Worm (Caenorhabditis elegans) whole organism, young adult: ENCODE data around the gene R160.14.
"Not testable (repeated sequence)": the region's sequence is repeated elsewhere in the genome, so short reads cannot be mapped to it uniquely, and the experiment has no call there.

Experiments
- B0019.2 ChIP-seq: fragments of 200-800 bp; sonication (Bioruptor generic); conservative IDR thresholded peaks from 2 replicates; pipeline ENCODE4 v1.3.6; 2022; ENCODE audit warnings: missing genetic modification reagents, missing genetic modification characterization, missing compliant biosample characterization
- C06A6.2 ChIP-seq: fragments of 200-800 bp; sonication (Bioruptor generic); conservative IDR thresholded peaks from 2 replicates; pipeline ENCODE4 v1.3.6; 2022; ENCODE audit warnings: missing genetic modification characterization, missing compliant biosample characterization
- F10E7.11 ChIP-seq: sonication (generic microtip); optimal IDR thresholded peaks from 2 replicates; lab custom pipeline; 2017; ENCODE audit warnings: mild to moderate bottlenecking, missing genetic modification characterization, moderate library complexity, missing compliant biosample characterization
- K12H6.12 ChIP-seq: fragments of 200-800 bp; sonication (Bioruptor generic); optimal IDR thresholded peaks from 2 replicates; lab custom pipeline; 2018; ENCODE audit warnings: mild to moderate bottlenecking, missing genetic modification characterization, missing compliant biosample characterization
- Y53F4B.3 ChIP-seq: fragments of 200-800 bp; sonication (Bioruptor generic); IDR thresholded peaks from 2 replicates; pipeline ENCODE4 v1.3.6; 2022; ENCODE audit warnings: missing genetic modification reagents, missing genetic modification characterization, missing compliant biosample characterization
- Y56A3A.18 ChIP-seq: fragments of 200-800 bp; sonication (Bioruptor generic); IDR thresholded peaks from 2 replicates; pipeline ENCODE4 v1.3.6; 2022; ENCODE audit warnings: missing genetic modification reagents, missing genetic modification characterization, missing compliant biosample characterization
- Y67H2A.10 ChIP-seq: fragments of 200-800 bp; sonication (Bioruptor generic); conservative IDR thresholded peaks from 2 replicates; pipeline ENCODE4 v1.3.6; 2022; ENCODE audit warnings: missing genetic modification reagents, missing genetic modification characterization, missing compliant biosample characterization
- Y79H2A.3 ChIP-seq: fragments of 200-800 bp; sonication (Bioruptor generic); conservative IDR thresholded peaks from 2 replicates; pipeline ENCODE4 v1.3.6; 2022; ENCODE audit warnings: missing genetic modification reagents, missing genetic modification characterization, missing compliant biosample characterization
- akir-1 ChIP-seq: fragments of 200-800 bp; sonication (Bioruptor generic); optimal IDR thresholded peaks from 2 replicates; lab custom pipeline; 2018; ENCODE audit warnings: mild to moderate bottlenecking, missing genetic modification characterization, moderate library complexity, missing compliant biosample characterization
- ama-1 ChIP-seq, 3 experiments: fragments of 150-350 bp in 1 of 3; sonication (generic microtip) in 2 of 3; optimal IDR thresholded peaks; 2 replicates each; lab custom pipeline; 2014 to 2018; ENCODE audit warnings: missing biosample characterization in 2 of 3, missing genetic modification characterization in 2 of 3, missing genetic modification reagents in 2 of 3
- athp-1 ChIP-seq: sonication (generic microtip); optimal IDR thresholded peaks from 2 replicates; lab custom pipeline; 2017; ENCODE audit warnings: mild to moderate bottlenecking, missing genetic modification characterization, missing compliant biosample characterization
- cebp-1 ChIP-seq, 2 experiments: fragments of 200-800 bp in 1 of 2; sonication (Bioruptor generic) in 1 of 2; sonication (generic microtip) in 1 of 2; IDR thresholded peaks in 1 of 2; optimal IDR thresholded peaks in 1 of 2; 2 replicates each; pipeline versions ENCODE4 v1.3.6 to Lab custom; 2017 to 2022; ENCODE audit warnings: missing compliant biosample characterization in 2 of 2, missing genetic modification characterization in 2 of 2, mild to moderate bottlenecking in 1 of 2, missing genetic modification reagents in 1 of 2, moderate library complexity in 1 of 2
- fkh-3 ChIP-seq: sonication (generic microtip); optimal IDR thresholded peaks from 2 replicates; lab custom pipeline; 2016; ENCODE audit warnings: mild to moderate bottlenecking, missing genetic modification characterization, missing compliant biosample characterization
- hmg-20 ChIP-seq: fragments of 200-800 bp; sonication (Bioruptor generic); IDR thresholded peaks from 2 replicates; pipeline ENCODE4 v1.3.6; 2022; ENCODE audit warnings: missing genetic modification reagents, missing genetic modification characterization, missing compliant biosample characterization
- madf-8 ChIP-seq: fragments of 200-800 bp; sonication (Bioruptor generic); conservative IDR thresholded peaks from 2 replicates; pipeline ENCODE4 v1.3.6; 2022; ENCODE audit warnings: missing genetic modification reagents, missing genetic modification characterization, missing compliant biosample characterization
- nfya-2 ChIP-seq: fragments of 200-800 bp; sonication (Bioruptor generic); IDR thresholded peaks from 2 replicates; pipeline ENCODE4 v1.3.6; 2022; ENCODE audit warnings: missing genetic modification reagents, missing genetic modification characterization, missing compliant biosample characterization
- nhr-179 ChIP-seq: sonication (generic microtip); optimal IDR thresholded peaks from 2 replicates; lab custom pipeline; 2016; ENCODE audit warnings: mild to moderate bottlenecking, missing genetic modification characterization, missing compliant biosample characterization
- nhr-90 ChIP-seq: sonication (generic microtip); optimal IDR thresholded peaks from 2 replicates; lab custom pipeline; 2016; ENCODE audit warnings: missing genotype, mild to moderate bottlenecking, missing genetic modification characterization, missing compliant biosample characterization
- sdz-38 ChIP-seq: sonication (generic microtip); optimal IDR thresholded peaks from 2 replicates; lab custom pipeline; 2016; ENCODE audit warnings: missing genotype, missing genetic modification characterization, missing compliant biosample characterization
- snpc-1.1 ChIP-seq: sonication (generic microtip); optimal IDR thresholded peaks from 2 replicates; lab custom pipeline; 2017; ENCODE audit warnings: missing genetic modification characterization, mild to moderate bottlenecking, missing compliant biosample characterization, antibody characterized with exemption, moderate library complexity, missing genotype, missing genetic modification reagents; ENCODE audit not compliant: insufficient read depth
- tlf-1 ChIP-seq: fragments of 200-800 bp; sonication (Bioruptor generic); optimal IDR thresholded peaks from 2 replicates; lab custom pipeline; 2018; ENCODE audit warnings: mild to moderate bottlenecking, missing genetic modification characterization, missing compliant biosample characterization
- unc-62 ChIP-seq: fragments of 150-350 bp; optimal IDR thresholded peaks from 2 replicates; lab custom pipeline; 2014; ENCODE audit warnings: missing biosample characterization, missing genetic modification reagents, missing genetic modification characterization
- xnd-1 ChIP-seq: sonication (generic microtip); optimal IDR thresholded peaks from 2 replicates; lab custom pipeline; 2016; ENCODE audit warnings: missing genotype, missing genetic modification reagents, missing genetic modification characterization, missing compliant biosample characterization

The R160.14 gene

DNA sequence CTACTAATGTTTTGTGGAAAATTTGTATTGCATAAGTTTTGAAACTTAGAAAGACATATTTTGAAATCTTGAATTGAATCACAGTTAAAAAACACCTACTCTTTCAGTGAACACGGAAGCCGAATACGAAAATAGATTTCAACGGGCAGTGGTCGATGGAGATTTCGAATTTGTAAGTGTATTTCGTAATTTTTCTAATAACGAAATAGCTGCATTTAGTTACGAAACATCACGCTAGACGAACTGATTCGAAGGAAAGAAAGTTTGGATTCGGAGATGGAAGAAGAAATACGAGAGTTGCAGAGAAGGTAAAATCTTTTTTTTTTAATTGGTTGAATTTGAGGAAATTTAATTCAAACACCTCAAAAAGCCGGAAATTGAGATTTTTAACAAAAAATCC is 29.2 kb downstream of the R160.14 start:
- TF ChIP-seq Y67H2A.10 (GFP tag; lab: Robert Waterston, UW) = no peak
- no peak for TF ChIP-seq C06A6.2 (GFP tag; lab: Robert Waterston, UW)
- no peak for TF ChIP-seq nfya-2 (GFP tag; lab: Robert Waterston, UW)
- no peak for TF ChIP-seq cebp-1 (GFP tag; IDR thresholded peaks at IDR 0.05; lab: Robert Waterston, UW)
- peak; percentile 83 for TF ChIP-seq cebp-1 (tag; optimal IDR thresholded peaks at IDR 0.05; lab: Kevin White, UChicago)
- no peak for TF ChIP-seq hmg-20 (GFP tag; lab: Robert Waterston, UW)
- TF ChIP-seq K12H6.12 (tag; lab: Kevin White, UChicago) = no peak
- no peak for TF ChIP-seq athp-1
- no peak for TF ChIP-seq ama-1 (optimal IDR thresholded peaks at IDR 0.05; lab: Kevin White, UChicago)
- TF ChIP-seq ama-1 (GFP tag; optimal IDR thresholded peaks at IDR 0.05; lab: Kevin White, UChicago) = no peak

- TF ChIP-seq tlf-1 (GFP tag; lab: Kevin White, UChicago); madf-8 (GFP tag; lab: Robert Waterston, UW); nhr-179 (tag; lab: Kevin White, UChicago): not testable (repeated sequence)
- TF ChIP-seq, all 124 proteins: peak for 0; not testable (repeated sequence) for 124
These were observed 32.6 kb downstream of the R160.14 start, which contains the start of gene cst-1 for ce11 chrX:4339332-4339731. Gene cst-1 (plus strand): TSS chrX:4339632.

DNA sequence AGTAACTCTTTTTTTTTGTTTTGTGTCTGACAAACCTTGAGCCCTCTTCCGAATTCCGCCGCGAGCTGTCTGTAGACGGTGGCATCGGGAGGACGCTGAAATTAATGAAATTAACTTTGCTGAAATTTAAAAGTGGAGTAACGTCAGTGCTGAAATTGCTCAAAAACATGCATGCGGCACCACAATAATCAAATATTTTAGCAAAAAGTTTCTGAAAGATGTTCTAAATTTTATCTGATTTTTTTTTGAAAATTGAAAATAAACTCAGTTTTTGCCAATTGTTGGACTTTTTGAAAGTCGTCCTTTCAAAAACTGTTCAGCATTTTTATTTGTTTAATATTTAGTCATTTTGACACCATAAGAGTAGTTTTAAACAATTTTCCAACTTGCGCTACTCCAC is 35.9 kb downstream of the R160.14 start, which contains the start of gene cst-2:
Gene cst-2 (minus strand): TSS at position 101 of the 400 bp plus-strand sequence.
- TF ChIP-seq nhr-179, fkh-3, snpc-1.1 (tag; lab: Kevin White, UChicago): not testable (repeated sequence)

DNA sequence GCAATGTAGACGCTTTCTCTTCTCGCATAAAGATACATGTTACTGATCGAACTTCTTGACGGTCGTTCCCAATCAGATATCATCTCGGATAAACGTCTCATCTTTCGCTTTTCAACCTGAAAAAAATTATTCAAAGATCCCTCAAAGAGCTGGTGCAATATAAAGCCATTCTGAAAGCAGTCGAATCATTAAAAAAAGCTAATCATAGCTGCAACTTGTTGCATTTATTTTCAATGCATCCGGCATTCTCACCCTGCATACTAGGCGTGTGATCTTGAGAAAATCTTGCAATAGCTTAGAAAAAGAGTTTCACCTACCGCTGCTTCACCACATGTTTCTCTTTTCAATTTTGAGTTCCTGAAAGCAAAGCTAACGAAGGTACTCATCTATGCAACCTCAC is 39.6 kb downstream of the R160.14 start, which contains the start of gene C24A8.6:
Gene C24A8.6 (minus strand): TSS at position 101 of the 400 bp plus-strand sequence.
- not testable (repeated sequence) for TF ChIP-seq madf-8, hmg-20, Y53F4B.3 (GFP tag; lab: Robert Waterston, UW)

- no peak for TF ChIP-seq F10E7.11
- no peak for TF ChIP-seq snpc-1.1 (tag; lab: Kevin White, UChicago)
- TF ChIP-seq sdz-38 (tag; lab: Kevin White, UChicago) = no peak
- TF ChIP-seq Y79H2A.3 (GFP tag; lab: Robert Waterston, UW) = no peak
- no peak for TF ChIP-seq akir-1 (GFP tag; lab: Kevin White, UChicago)
- TF ChIP-seq Y56A3A.18 (GFP tag; lab: Robert Waterston, UW) = no peak
- TF ChIP-seq cebp-1 (GFP tag; IDR thresholded peaks at IDR 0.05; lab: Robert Waterston, UW) = no peak
- no peak for TF ChIP-seq cebp-1 (tag; optimal IDR thresholded peaks at IDR 0.05; lab: Kevin White, UChicago)
- TF ChIP-seq xnd-1 (tag; lab: Kevin White, UChicago) = no peak
- TF ChIP-seq B0019.2 (GFP tag; lab: Robert Waterston, UW) = no peak
These were observed 43.1 kb downstream of the R160.14 start, which contains the start of gene C24A8.5 for ce11 chrX:4328816-4329215. Gene C24A8.5 (minus strand): TSS chrX:4328916.

DNA sequence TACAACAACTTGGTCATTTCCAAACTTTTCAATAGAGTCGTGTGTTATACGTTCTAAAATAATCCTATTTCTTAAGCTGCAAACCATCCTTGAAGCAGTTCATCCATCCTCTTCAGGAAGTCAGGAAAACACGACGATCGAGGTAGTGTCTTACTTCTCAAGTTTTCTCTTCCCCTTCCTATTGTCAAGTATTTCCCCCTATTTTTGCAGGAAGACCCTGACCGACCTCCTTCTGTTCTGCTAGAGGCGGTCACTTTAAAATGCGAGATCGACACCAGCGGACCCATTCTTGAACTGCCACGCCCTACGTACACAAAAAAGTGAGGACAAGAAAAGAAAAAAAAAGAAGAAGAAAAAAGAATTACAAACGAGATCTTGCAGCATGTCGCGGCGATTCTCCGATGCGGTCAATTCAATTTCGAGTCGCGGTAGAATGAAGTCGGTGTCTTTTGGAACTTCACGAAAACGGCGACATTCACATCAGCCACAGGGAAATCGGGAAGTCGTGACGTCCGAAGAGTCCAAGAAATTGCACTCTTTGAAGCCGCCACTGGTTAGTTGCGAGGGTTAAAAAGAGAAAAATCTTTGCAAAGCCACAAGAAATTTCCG is 48.9 kb downstream of the R160.14 start:
- TF ChIP-seq unc-62 (no peak), nhr-90 (tag; lab: Kevin White, UChicago) (no peak)
